Worm (Caenorhabditis elegans): Measurements from ENCODE around the gene F54F11.1.

DNA sequence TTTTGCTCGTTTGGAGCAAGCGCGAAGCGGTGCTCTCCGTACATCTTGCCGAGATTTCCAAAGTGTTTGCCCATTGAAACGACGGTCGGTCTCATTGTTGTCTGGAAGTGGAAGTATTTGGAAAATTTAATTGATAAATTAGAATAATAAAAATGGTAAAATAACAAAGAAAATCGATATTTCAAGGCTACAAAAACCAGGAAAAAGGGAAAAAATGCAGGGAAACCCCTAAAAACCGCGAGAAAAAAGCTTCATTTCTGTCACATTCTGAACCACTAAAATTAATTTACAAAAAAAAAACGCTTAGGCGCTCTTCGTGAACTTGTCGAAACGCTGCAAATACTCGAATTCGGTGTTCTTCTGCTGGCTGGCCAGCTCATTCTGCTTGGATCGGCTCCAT lies 10.8 kb upstream of the F54F11.1 start, which contains the start of gene F45H10.2:
- TF ChIP-seq med-1 (GFP tag; optimal IDR thresholded peaks at IDR 0.05; ENCODE audit: insufficient read depth) (no peak), cog-1 (tag; optimal IDR thresholded peaks at IDR 0.05) (no peak), klf-2 (GFP tag; conservative IDR thresholded peaks at IDR 0.05) (no peak)

All from whole organism, midembryonic.